Fruit fly (Drosophila melanogaster) S2 (cell line): ENCODE measurements around the gene CG14100.

Experiments used
- CG8478 ChIP-seq: fragments of >200 bp; optimal IDR thresholded peaks from 2 replicates; lab custom pipeline; 2018
- CTCF ChIP-seq, 2 experiments: fragments of >200 bp; optimal IDR thresholded peaks; 2 replicates each; lab custom pipeline; 2018

DNA sequence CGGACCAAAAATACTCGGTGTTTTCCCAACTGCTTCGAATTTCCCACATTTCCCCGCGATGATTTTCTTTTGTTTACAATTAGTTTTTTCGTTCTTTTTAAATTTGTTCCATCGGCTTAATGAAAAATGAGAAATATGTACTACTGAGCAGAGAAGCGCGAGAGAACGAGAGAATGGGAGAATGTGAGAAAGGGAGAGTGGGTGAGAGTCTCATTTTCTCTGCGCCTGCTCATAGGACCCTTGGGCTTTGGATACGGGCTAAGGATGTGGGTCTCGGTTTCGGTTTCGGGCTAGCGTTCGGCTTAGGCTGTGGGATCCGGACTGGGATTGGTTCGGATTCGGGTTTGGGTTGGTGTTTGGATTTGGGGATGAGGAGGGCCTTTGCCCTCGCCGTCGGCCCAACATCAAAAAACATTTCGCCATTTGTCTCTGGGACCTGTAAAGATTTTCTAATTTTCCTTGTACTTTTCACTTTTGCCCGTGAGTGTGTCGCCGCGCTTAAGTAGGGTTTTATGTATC lies 9.6 kb downstream of the CG14100 start:
- no peak for TF ChIP-seq CG8478 (lab: Kevin White, UChicago)
- TF ChIP-seq CTCF (optimal IDR thresholded peaks at IDR 0.05; lab: Kevin White, UChicago), result no peak
